Fruit fly (Drosophila melanogaster): ENCODE results near the gene CG10845.

dm6 chr3R:24866976-24867375 lies 33.9 kb upstream of the CG10845 start:
- TF ChIP-seq CG32121 (GFP tag; IDR thresholded peaks at IDR 0.05): no peak
- TF ChIP-seq rn (GFP tag; IDR thresholded peaks at IDR 0.05): no peak
